Worm (Caenorhabditis elegans) whole organism, L1 larva: ENCODE results near the gene M05D6.1.
A peak's percentile ranks its signal among the peaks of the same experiment; 100 is the strongest.

ENCODE experiments used
- C16A3.4 ChIP-seq: fragments of 150-350 bp; optimal IDR thresholded peaks from 2 replicates; lab custom pipeline; 2014; ENCODE audit warnings: missing biosample characterization, missing genetic modification characterization
- F16B12.6 ChIP-seq: fragments of 150-350 bp; optimal IDR thresholded peaks from 2 replicates; lab custom pipeline; 2014; ENCODE audit warnings: missing biosample characterization, missing genetic modification characterization
- ceh-88 ChIP-seq: fragments of 200-800 bp; sonication (Bioruptor generic); IDR thresholded peaks from 2 replicates; pipeline ENCODE4 v1.3.6; 2022; ENCODE audit warnings: missing genetic modification characterization, missing compliant biosample characterization
- dpl-1 ChIP-seq, 3 experiments: fragments of 150-350 bp in 2 of 3; sonication (generic microtip) in 1 of 3; optimal IDR thresholded peaks; 2 replicates each; lab custom pipeline; 2014 to 2017; ENCODE audit warnings: missing biosample characterization in 3 of 3, missing genetic modification characterization in 3 of 3, missing genetic modification reagents in 3 of 3
- dsc-1 ChIP-seq: sonication (generic microtip); optimal IDR thresholded peaks from 2 replicates; lab custom pipeline; 2016; ENCODE audit warnings: mild to moderate bottlenecking, missing genetic modification characterization, missing compliant biosample characterization
- efl-1 ChIP-seq, 4 experiments: fragments of 150-350 bp; optimal IDR thresholded peaks in 3 of 4; peaks in 1 of 4; 1 replicate in 1 of 4; 2 replicates in 3 of 4; lab custom pipeline; 2014; ENCODE audit warnings: missing biosample characterization in 2 of 4, missing genetic modification characterization in 2 of 4, missing genetic modification reagents in 2 of 4
- egl-27 ChIP-seq, 2 experiments: fragments of 150-350 bp in 1 of 2; sonication (generic microtip); optimal IDR thresholded peaks; 3 replicates each; lab custom pipeline; 2017 to 2018; ENCODE audit warnings: missing biosample characterization in 2 of 2, missing genetic modification characterization in 2 of 2, missing genetic modification reagents in 2 of 2
- elt-3 ChIP-seq, 6 experiments: fragments of 150-350 bp in 1 of 6; sonication (generic microtip); optimal IDR thresholded peaks; 2 replicates each; lab custom pipeline; 2017 to 2018; ENCODE audit warnings: missing biosample characterization in 6 of 6, missing genetic modification characterization in 6 of 6, inconsistent platforms in 1 of 6
- fkh-8 ChIP-seq: sonication (generic microtip); optimal IDR thresholded peaks from 2 replicates; lab custom pipeline; 2016; ENCODE audit warnings: mild to moderate bottlenecking, missing genetic modification characterization, missing compliant biosample characterization
- hlh-17 ChIP-seq: fragments of 200-800 bp; sonication (Bioruptor generic); optimal IDR thresholded peaks from 2 replicates; lab custom pipeline; 2018; ENCODE audit warnings: missing genetic modification characterization, mild to moderate bottlenecking, missing compliant biosample characterization, moderate library complexity, borderline replicate concordance
- isw-1 ChIP-seq: fragments of 200-800 bp; sonication (Bioruptor generic); IDR thresholded peaks from 2 replicates; pipeline ENCODE4 v1.3.6; 2022; ENCODE audit warnings: missing genetic modification characterization, missing compliant biosample characterization
- jun-1 ChIP-seq: fragments of 150-350 bp; optimal IDR thresholded peaks from 2 replicates; lab custom pipeline; 2014; ENCODE audit warnings: missing biosample characterization, missing genetic modification reagents, missing genetic modification characterization
- lin-14 ChIP-seq: fragments of 200-800 bp; sonication (Bioruptor generic); optimal IDR thresholded peaks from 2 replicates; lab custom pipeline; 2018; ENCODE audit warnings: mild to moderate bottlenecking, missing genetic modification characterization, moderate library complexity, missing compliant biosample characterization
- lir-3 ChIP-seq: sonication (generic microtip); optimal IDR thresholded peaks from 2 replicates; lab custom pipeline; 2016; ENCODE audit warnings: mild to moderate bottlenecking, missing genetic modification characterization, moderate library complexity, missing compliant biosample characterization; ENCODE audit not compliant: poor library complexity
- lsy-2 ChIP-seq, 2 experiments: fragments of 150-350 bp; optimal IDR thresholded peaks; 2 replicates each; lab custom pipeline; 2014; ENCODE audit warnings: missing biosample characterization in 2 of 2, missing genetic modification characterization in 2 of 2
- mdl-1 ChIP-seq, 2 experiments: fragments of 150-350 bp; optimal IDR thresholded peaks; 2 replicates each; lab custom pipeline; 2014 to 2017; ENCODE audit warnings: missing biosample characterization in 2 of 2, missing genetic modification characterization in 2 of 2, inconsistent platforms in 1 of 2
- mef-2 ChIP-seq: fragments of 150-350 bp; optimal IDR thresholded peaks from 2 replicates; lab custom pipeline; 2014; ENCODE audit warnings: missing biosample characterization, missing genetic modification characterization
- mep-1 ChIP-seq: fragments of 150-350 bp; optimal IDR thresholded peaks from 2 replicates; lab custom pipeline; 2014; ENCODE audit warnings: missing biosample characterization, missing genetic modification characterization
- nhr-12 ChIP-seq: sonication (generic microtip); optimal IDR thresholded peaks from 2 replicates; lab custom pipeline; 2017; ENCODE audit warnings: missing biosample characterization, missing genetic modification characterization
- nhr-19 ChIP-seq: fragments of 200-800 bp; sonication (Bioruptor generic); conservative IDR thresholded peaks from 2 replicates; pipeline ENCODE4 v1.3.6; 2022; ENCODE audit warnings: missing genetic modification characterization, missing compliant biosample characterization
- nhr-20 ChIP-seq: sonication (generic microtip); optimal IDR thresholded peaks from 2 replicates; lab custom pipeline; 2016; ENCODE audit warnings: mild to moderate bottlenecking, missing genetic modification characterization, missing compliant biosample characterization
- nhr-71 ChIP-seq: sonication (generic microtip); optimal IDR thresholded peaks from 2 replicates; lab custom pipeline; 2016; ENCODE audit warnings: mild to moderate bottlenecking, missing genetic modification characterization, moderate library complexity, missing compliant biosample characterization
- nhr-85 ChIP-seq: sonication (generic microtip); peaks from one replicate; lab custom pipeline; 2016; ENCODE audit warnings: missing genetic modification characterization, inconsistent platforms, missing compliant biosample characterization
- nhr-90 ChIP-seq: sonication (generic microtip); optimal IDR thresholded peaks from 2 replicates; lab custom pipeline; 2016; ENCODE audit warnings: mild to moderate bottlenecking, missing genetic modification characterization, missing compliant biosample characterization; ENCODE audit not compliant: poor library complexity
- rnt-1 ChIP-seq: sonication (generic microtip); optimal IDR thresholded peaks from 2 replicates; lab custom pipeline; 2016; ENCODE audit warnings: mild to moderate bottlenecking, missing genetic modification characterization, moderate library complexity, missing compliant biosample characterization
- skn-1 ChIP-seq: fragments of 150-350 bp; optimal IDR thresholded peaks from 2 replicates; lab custom pipeline; 2014; ENCODE audit warnings: missing biosample characterization, missing genetic modification characterization
- snpc-4 ChIP-seq: fragments of 150-350 bp; optimal IDR thresholded peaks from 2 replicates; lab custom pipeline; 2014; ENCODE audit warnings: missing biosample characterization, missing genetic modification characterization
- snu-23 ChIP-seq: sonication (generic microtip); optimal IDR thresholded peaks from 2 replicates; lab custom pipeline; 2016; ENCODE audit warnings: missing genetic modification characterization, missing compliant biosample characterization
- sptf-1 ChIP-seq: fragments of 150-350 bp; optimal IDR thresholded peaks from 2 replicates; lab custom pipeline; 2014; ENCODE audit warnings: missing biosample characterization, missing genetic modification characterization
- sup-37 ChIP-seq: fragments of 200-800 bp; sonication (Bioruptor generic); optimal IDR thresholded peaks from 2 replicates; lab custom pipeline; 2018; ENCODE audit warnings: mild to moderate bottlenecking, missing genetic modification characterization, missing compliant biosample characterization
- swsn-7 ChIP-seq: sonication (generic microtip); optimal IDR thresholded peaks from 2 replicates; lab custom pipeline; 2016; ENCODE audit warnings: missing genetic modification characterization, missing compliant biosample characterization
- unc-130 ChIP-seq: fragments of 150-350 bp; optimal IDR thresholded peaks from 2 replicates; lab custom pipeline; 2017; ENCODE audit warnings: missing biosample characterization, missing genetic modification characterization, inconsistent platforms
- unc-62 ChIP-seq: fragments of 150-350 bp; optimal IDR thresholded peaks from 2 replicates; lab custom pipeline; 2014; ENCODE audit warnings: missing biosample characterization, missing genetic modification reagents, missing genetic modification characterization
- unc-98 ChIP-seq: fragments of 200-800 bp; sonication (Bioruptor generic); IDR thresholded peaks from 2 replicates; pipeline ENCODE4 v1.3.6; 2022; ENCODE audit warnings: missing genetic modification characterization, missing compliant biosample characterization
- zag-1 ChIP-seq: fragments of 150-350 bp; optimal IDR thresholded peaks from 2 replicates; lab custom pipeline; 2014; ENCODE audit warnings: missing biosample characterization, missing genetic modification characterization
- zip-4 ChIP-seq: fragments of 200-800 bp; sonication (Bioruptor generic); optimal IDR thresholded peaks from 2 replicates; lab custom pipeline; 2018; ENCODE audit warnings: mild to moderate bottlenecking, missing genetic modification characterization, moderate library complexity, missing compliant biosample characterization
- ztf-4 ChIP-seq: fragments of 150-350 bp; optimal IDR thresholded peaks from 2 replicates; lab custom pipeline; 2014; ENCODE audit warnings: missing biosample characterization, missing genetic modification characterization

The M05D6.1 gene

DNA sequence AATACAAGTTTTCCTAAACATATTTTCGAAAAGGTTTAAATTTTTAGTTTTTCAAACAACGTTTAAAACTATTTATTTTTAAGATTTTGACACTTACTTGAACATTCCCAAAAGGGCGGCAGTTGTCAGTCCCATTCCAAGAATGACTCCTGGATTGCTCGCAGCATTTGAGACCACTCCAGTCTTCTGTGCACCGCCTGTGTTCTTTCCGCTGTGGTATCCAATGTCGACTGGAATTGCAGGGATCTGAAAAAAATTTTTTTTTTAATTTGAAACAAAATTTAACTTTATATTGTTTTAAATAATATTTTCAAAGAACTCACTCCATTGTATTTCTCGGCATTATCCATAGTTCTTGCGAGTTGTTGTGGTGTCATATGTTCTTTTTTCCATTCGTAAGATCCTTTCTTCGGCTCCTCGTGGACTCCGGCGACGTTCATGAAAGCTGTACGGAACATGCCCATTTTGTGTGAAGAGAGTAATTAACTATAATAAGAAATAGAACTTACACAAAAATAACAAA is 6.6 kb upstream of the M05D6.1 start, which contains the start of gene M05D6.5:
Gene M05D6.5, minus strand, starts transcription at position 473 of the 523 bp plus-strand sequence.
- TF ChIP-seq nhr-90 (tag; lab: Kevin White, UChicago) (no peak), mep-1 (no peak), ztf-4 (tag; lab: Kevin White, UChicago) (peak; percentile 52)

DNA sequence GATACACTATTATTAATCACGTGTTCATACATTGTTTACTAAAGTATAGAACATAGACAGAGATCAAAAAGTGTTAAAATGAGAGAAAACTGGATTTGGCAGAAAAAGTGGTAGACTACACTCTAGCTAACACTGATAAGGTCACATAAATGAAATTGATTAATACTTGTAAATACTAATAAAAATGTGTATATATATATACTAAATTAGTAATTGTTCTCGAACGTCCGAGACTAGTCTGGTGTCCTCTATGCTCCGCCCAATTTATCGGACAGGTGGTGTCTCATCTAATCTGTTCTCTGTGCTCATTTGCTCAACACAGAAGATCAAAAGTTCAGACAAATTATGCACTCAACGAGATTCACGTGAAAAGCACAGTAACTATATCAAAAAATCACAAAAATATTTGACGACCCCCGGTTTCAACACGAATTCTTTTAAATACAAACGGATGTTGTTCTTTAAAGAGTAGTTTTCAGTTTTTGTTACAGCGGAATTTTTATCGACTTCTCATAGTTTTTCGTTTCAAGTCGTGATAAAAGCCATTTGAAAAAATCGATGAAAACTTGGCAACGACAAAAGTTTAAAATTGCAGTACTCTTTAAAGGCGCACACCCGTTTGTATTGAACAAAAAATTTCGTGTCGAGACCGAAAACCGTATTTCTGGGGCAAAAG is 6.0 kb upstream of the M05D6.1 start:
- TF ChIP-seq snpc-4 (tag; lab: Kevin White, UChicago) (no peak), skn-1 (tag; lab: Kevin White, UChicago) (peak; percentile 9), nhr-71 (tag; lab: Kevin White, UChicago) (peak; percentile 76), unc-130 (tag; lab: Kevin White, UChicago) (peak; percentile 12), fkh-8 (tag; lab: Kevin White, UChicago) (peak; percentile 48), ztf-4 (tag; lab: Kevin White, UChicago) (peak; percentile 50), snu-23 (GFP tag; lab: Kevin White, UChicago) (peak; percentile 34), elt-3 (tag; optimal IDR thresholded peaks at IDR 0.05; lab: Kevin White, UChicago) (peak in 1 of 6 experiments; percentile 41), lin-14 (GFP tag; lab: Kevin White, UChicago) (peak; percentile 59), mdl-1 (tag; optimal IDR thresholded peaks at IDR 0.05; lab: Kevin White, UChicago) (no peak), jun-1 (tag; lab: Kevin White, UChicago) (no peak), dsc-1 (peak; percentile 13), F16B12.6 (tag; lab: Kevin White, UChicago) (no peak), lir-3 (tag; lab: Kevin White, UChicago) (no peak), mef-2 (tag; lab: Kevin White, UChicago) (no peak), nhr-19 (GFP tag; lab: Robert Waterston, UW) (peak; percentile 82), nhr-20 (tag; lab: Kevin White, UChicago) (peak; percentile 82), lsy-2 (tag; optimal IDR thresholded peaks at IDR 0.05; lab: Kevin White, UChicago) (peak in 1 of 2 experiments; percentile 48), efl-1 (optimal IDR thresholded peaks at IDR 0.05; lab: Kevin White, UChicago) (no peak), efl-1 (GFP tag; optimal IDR thresholded peaks at IDR 0.05 in 1 of 2; lab: Kevin White, UChicago) (peak in 1 of 2 experiments; percentile 83), C16A3.4 (tag; lab: Kevin White, UChicago) (peak; percentile 2), mep-1 (peak; percentile 44), rnt-1 (tag; lab: Kevin White, UChicago) (peak; percentile 41)

DNA sequence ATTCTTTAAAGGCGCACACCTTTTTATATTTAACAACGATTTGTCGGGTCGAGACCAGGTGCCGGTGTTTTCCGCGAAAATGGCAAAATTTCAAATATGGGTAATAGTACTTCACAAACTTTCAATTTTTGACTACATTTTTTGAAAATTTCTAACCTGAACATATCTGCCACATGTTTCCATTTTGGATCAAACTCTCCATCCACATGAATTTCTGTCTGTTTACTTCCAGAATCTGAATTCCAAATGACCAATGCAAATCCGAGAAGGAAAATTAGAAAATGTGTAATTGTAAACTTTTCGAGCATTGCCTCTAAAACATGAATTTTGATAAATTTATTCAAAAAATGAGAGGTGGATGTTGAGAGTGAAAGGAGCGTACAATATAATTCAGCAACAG is 5.0 kb upstream of the M05D6.1 start, which contains the start of gene lact-4:
Gene lact-4, minus strand, starts transcription at position 313 of the 400 bp plus-strand sequence.
- TF ChIP-seq isw-1: no peak
- no peak for TF ChIP-seq nhr-85 (tag; lab: Kevin White, UChicago)
- no peak for TF ChIP-seq unc-98
- TF ChIP-seq sptf-1 (tag; lab: Kevin White, UChicago): no peak
- no peak for TF ChIP-seq unc-62 (GFP tag; lab: Kevin White, UChicago)
- no peak for TF ChIP-seq ceh-88 (GFP tag; lab: Robert Waterston, UW)
- TF ChIP-seq zip-4 (GFP tag; lab: Kevin White, UChicago): no peak
- TF ChIP-seq sup-37: no peak
- no peak for TF ChIP-seq nhr-90 (tag; lab: Kevin White, UChicago)
- TF ChIP-seq dpl-1 (GFP tag; optimal IDR thresholded peaks at IDR 0.05; lab: Kevin White, UChicago): no peak
- no peak for TF ChIP-seq zag-1 (tag; lab: Kevin White, UChicago)
- TF ChIP-seq swsn-7 (tag; lab: Kevin White, UChicago): no peak
- no peak for TF ChIP-seq nhr-20 (tag; lab: Kevin White, UChicago)
- TF ChIP-seq dsc-1: no peak
- TF ChIP-seq nhr-71 (tag; lab: Kevin White, UChicago): no peak
- no peak for TF ChIP-seq egl-27 (tag; optimal IDR thresholded peaks at IDR 0.05; lab: Kevin White, UChicago)
- no peak for TF ChIP-seq hlh-17 (GFP tag; lab: Kevin White, UChicago)
- TF ChIP-seq nhr-12 (tag; lab: Kevin White, UChicago): no peak
